Worm (Caenorhabditis elegans) whole organism, L4/young adult: ENCODE measurements around the gene ndc-80.

Experiments used
- dao-5 ChIP-seq: sonication (generic microtip); optimal IDR thresholded peaks from 2 replicates; lab custom pipeline; 2016; ENCODE audit warnings: missing genotype, missing genetic modification characterization, moderate library complexity, missing compliant biosample characterization
- him-1 ChIP-seq: sonication (generic microtip); optimal IDR thresholded peaks from 2 replicates; lab custom pipeline; 2016; ENCODE audit warnings: missing genotype, missing genetic modification reagents, missing genetic modification characterization, missing compliant biosample characterization

ce11 chrIV:10053550-10053949 lies 32.4 kb upstream of the ndc-80 start, which contains the start of gene srv-12:
- TF ChIP-seq him-1 (tag; lab: Kevin White, UChicago), result no peak
- no peak for TF ChIP-seq dao-5 (tag; lab: Kevin White, UChicago)
